Worm (Caenorhabditis elegans): ENCODE measurements around the gene aman-2.

DNA sequence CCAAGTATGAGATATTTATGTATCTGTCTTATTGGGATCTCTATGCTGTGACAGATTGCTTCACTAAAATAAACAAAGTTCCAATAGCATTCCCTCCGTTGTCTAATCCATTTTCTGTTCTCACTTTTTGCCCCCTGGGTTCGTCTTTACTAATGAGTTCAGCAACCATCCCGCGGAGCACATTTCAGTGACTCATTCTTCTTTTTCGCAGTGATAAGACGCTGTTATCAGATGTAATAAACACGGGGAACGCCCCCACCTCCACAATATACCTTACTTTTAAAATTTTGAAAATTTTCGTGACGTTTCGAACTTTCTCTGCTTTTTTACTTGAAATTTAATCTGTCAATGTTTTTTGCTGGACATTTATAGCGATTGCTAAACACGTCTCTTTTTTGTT is 32.9 kb downstream of the aman-2 start:
- no peak for TF ChIP-seq unc-62 (GFP tag; optimal IDR thresholded peaks at IDR 0.05)
- no peak for TF ChIP-seq Y56A3A.18 (GFP tag; IDR thresholded peaks at IDR 0.05)
- TF ChIP-seq F39B2.1 (GFP tag; IDR thresholded peaks at IDR 0.05) = no peak
- TF ChIP-seq attf-3 (GFP tag; conservative IDR thresholded peaks at IDR 0.05) = no peak
- TF ChIP-seq Y53F4B.3 (GFP tag; IDR thresholded peaks at IDR 0.05) = no peak
- no peak for TF ChIP-seq ccch-3 (GFP tag; optimal IDR thresholded peaks at IDR 0.05)
- no peak for TF ChIP-seq pha-4 (tag; optimal IDR thresholded peaks at IDR 0.05)
- no peak for TF ChIP-seq ztf-26 (tag; optimal IDR thresholded peaks at IDR 0.05)
- no peak for TF ChIP-seq ceh-27 (GFP tag; optimal IDR thresholded peaks at IDR 0.05)
- TF ChIP-seq mel-28 (tag; optimal IDR thresholded peaks at IDR 0.05; ENCODE audit: borderline replicate concordance) = no peak
- no peak for TF ChIP-seq zfh-2 (GFP tag; conservative IDR thresholded peaks at IDR 0.05)
- no peak for TF ChIP-seq hmg-1.2 (GFP tag; IDR thresholded peaks at IDR 0.05)
- no peak for TF ChIP-seq ztf-28 (GFP tag; IDR thresholded peaks at IDR 0.05)
- no peak for TF ChIP-seq egrh-3 (GFP tag; IDR thresholded peaks at IDR 0.05)
